Worm (Caenorhabditis elegans) whole organism, L2 larva: Measurements from ENCODE around the gene srd-5.

Experiments
- F13H6.1 ChIP-seq: sonication (generic microtip); optimal IDR thresholded peaks from 2 replicates; lab custom pipeline; 2016; ENCODE audit warnings: missing genetic modification characterization, missing compliant biosample characterization
- Y55F3AM.14 ChIP-seq: fragments of 200-800 bp; sonication (Bioruptor generic); optimal IDR thresholded peaks from 2 replicates; lab custom pipeline; 2018; ENCODE audit warnings: mild to moderate bottlenecking, missing genetic modification characterization, missing compliant biosample characterization
- ZK546.5 ChIP-seq: sonication (generic microtip); optimal IDR thresholded peaks from 2 replicates; lab custom pipeline; 2017; ENCODE audit warnings: missing biosample characterization, missing genetic modification characterization
- aly-2 ChIP-seq: fragments of 150-350 bp; optimal IDR thresholded peaks from 2 replicates; lab custom pipeline; 2014; ENCODE audit warnings: missing biosample characterization, missing genetic modification characterization
- ama-1 ChIP-seq: fragments of 150-350 bp; optimal IDR thresholded peaks from 2 replicates; lab custom pipeline; 2018; ENCODE audit warnings: inconsistent platforms
- blmp-1 ChIP-seq: sonication (generic microtip); optimal IDR thresholded peaks from 2 replicates; lab custom pipeline; 2017; ENCODE audit warnings: missing genetic modification characterization, mild to moderate bottlenecking, missing compliant biosample characterization, antibody characterized with exemption, moderate library complexity; ENCODE audit not compliant: insufficient read depth
- ceh-16 ChIP-seq: fragments of 150-350 bp; optimal IDR thresholded peaks from 2 replicates; lab custom pipeline; 2014; ENCODE audit warnings: missing biosample characterization, missing genetic modification characterization
- ceh-82 ChIP-seq: fragments of 150-350 bp; optimal IDR thresholded peaks from 2 replicates; lab custom pipeline; 2014; ENCODE audit warnings: missing biosample characterization, missing genetic modification characterization
- crh-2 ChIP-seq: sonication (generic microtip); optimal IDR thresholded peaks from 2 replicates; lab custom pipeline; 2017; ENCODE audit warnings: missing biosample characterization, missing genetic modification characterization
- egl-27 ChIP-seq: sonication (generic microtip); optimal IDR thresholded peaks from 3 replicates; lab custom pipeline; 2017; ENCODE audit warnings: missing biosample characterization, missing genetic modification reagents, missing genetic modification characterization
- elt-1 ChIP-seq: fragments of 150-350 bp; optimal IDR thresholded peaks from 2 replicates; lab custom pipeline; 2014; ENCODE audit warnings: missing biosample characterization, missing genetic modification characterization
- elt-3 ChIP-seq: sonication (generic microtip); optimal IDR thresholded peaks from 2 replicates; lab custom pipeline; 2017; ENCODE audit warnings: missing biosample characterization, missing genetic modification characterization
- fos-1 ChIP-seq: fragments of 150-350 bp; optimal IDR thresholded peaks from 2 replicates; lab custom pipeline; 2014; ENCODE audit warnings: missing biosample characterization, missing genetic modification characterization
- gmeb-1 ChIP-seq: fragments of 150-350 bp; optimal IDR thresholded peaks from 2 replicates; lab custom pipeline; 2014; ENCODE audit warnings: missing biosample characterization, missing genetic modification characterization
- lin-11 ChIP-seq: fragments of 150-350 bp; sonication (generic microtip); optimal IDR thresholded peaks from 2 replicates; lab custom pipeline; 2014; ENCODE audit warnings: missing biosample characterization, missing genetic modification characterization, inconsistent platforms, mixed read lengths
- lin-39 ChIP-seq: fragments of 150-350 bp; optimal IDR thresholded peaks from 2 replicates; lab custom pipeline; 2014; ENCODE audit warnings: missing biosample characterization, missing genetic modification reagents, missing genetic modification characterization
- lsy-2 ChIP-seq, 2 experiments: fragments of 150-350 bp in 1 of 2; sonication (generic microtip) in 1 of 2; optimal IDR thresholded peaks; 2 replicates each; lab custom pipeline; 2014 to 2017; ENCODE audit warnings: missing biosample characterization in 2 of 2, missing genetic modification characterization in 2 of 2
- mab-5 ChIP-seq: fragments of 150-350 bp; optimal IDR thresholded peaks from 2 replicates; lab custom pipeline; 2014; ENCODE audit warnings: missing biosample characterization, missing genetic modification characterization
- mbf-1 ChIP-seq: sonication (generic microtip); optimal IDR thresholded peaks from 2 replicates; lab custom pipeline; 2017; ENCODE audit warnings: missing biosample characterization, missing genetic modification characterization
- mdl-1 ChIP-seq, 2 experiments: fragments of 150-350 bp in 1 of 2; sonication (generic microtip) in 1 of 2; optimal IDR thresholded peaks; 2 replicates each; lab custom pipeline; 2017; ENCODE audit warnings: missing biosample characterization in 2 of 2, missing genetic modification characterization in 2 of 2
- nhr-10 ChIP-seq: sonication (generic microtip); optimal IDR thresholded peaks from 2 replicates; lab custom pipeline; 2017; ENCODE audit warnings: missing biosample characterization, missing genetic modification characterization
- nhr-11 ChIP-seq: fragments of 150-350 bp; optimal IDR thresholded peaks from 2 replicates; lab custom pipeline; 2014; ENCODE audit warnings: missing biosample characterization, missing genetic modification characterization
- nhr-12 ChIP-seq: fragments of 150-350 bp; optimal IDR thresholded peaks from 2 replicates; lab custom pipeline; 2014; ENCODE audit warnings: missing biosample characterization, missing genetic modification characterization
- nhr-129 ChIP-seq: fragments of 150-350 bp; optimal IDR thresholded peaks from 2 replicates; lab custom pipeline; 2014; ENCODE audit warnings: missing biosample characterization, missing genetic modification characterization
- nhr-23 ChIP-seq: fragments of 150-350 bp; optimal IDR thresholded peaks from 2 replicates; lab custom pipeline; 2014; ENCODE audit warnings: missing biosample characterization, missing genetic modification reagents, missing genetic modification characterization
- nhr-237 ChIP-seq: fragments of 150-350 bp; optimal IDR thresholded peaks from 2 replicates; lab custom pipeline; 2014; ENCODE audit warnings: missing biosample characterization, missing genetic modification characterization
- nhr-25 ChIP-seq: fragments of 150-350 bp; sonication (generic microtip); optimal IDR thresholded peaks from 3 replicates; lab custom pipeline; 2014; ENCODE audit warnings: missing biosample characterization, missing genetic modification characterization
- nhr-77 ChIP-seq: fragments of 150-350 bp; optimal IDR thresholded peaks from 2 replicates; lab custom pipeline; 2014; ENCODE audit warnings: missing biosample characterization, missing genetic modification characterization
- peb-1 ChIP-seq: fragments of 150-350 bp; optimal IDR thresholded peaks from 2 replicates; lab custom pipeline; 2014; ENCODE audit warnings: missing biosample characterization, missing genetic modification characterization
- sem-4 ChIP-seq: fragments of 150-350 bp; optimal IDR thresholded peaks from 2 replicates; lab custom pipeline; 2014; ENCODE audit warnings: missing biosample characterization, missing genetic modification reagents, missing genetic modification characterization
- skn-1 ChIP-seq: sonication (generic microtip); optimal IDR thresholded peaks from 2 replicates; lab custom pipeline; 2017; ENCODE audit warnings: missing biosample characterization, missing genetic modification characterization
- sma-3 ChIP-seq: sonication (generic microtip); optimal IDR thresholded peaks from 2 replicates; lab custom pipeline; 2016; ENCODE audit warnings: missing genetic modification reagents, missing genetic modification characterization, missing compliant biosample characterization
- sma-9 ChIP-seq, 2 experiments: fragments of 150-350 bp in 1 of 2; sonication (generic microtip) in 1 of 2; optimal IDR thresholded peaks; 2 replicates each; lab custom pipeline; 2014 to 2016; ENCODE audit warnings: missing genetic modification characterization in 2 of 2, mild to moderate bottlenecking in 1 of 2, missing biosample characterization in 1 of 2, missing compliant biosample characterization in 1 of 2, missing genetic modification reagents in 1 of 2, moderate library complexity in 1 of 2
- snpc-4 ChIP-seq: fragments of 150-350 bp; optimal IDR thresholded peaks from 2 replicates; lab custom pipeline; 2014; ENCODE audit warnings: missing biosample characterization, missing genetic modification characterization
- unc-39 ChIP-seq: fragments of 150-350 bp; optimal IDR thresholded peaks from 2 replicates; lab custom pipeline; 2014; ENCODE audit warnings: missing biosample characterization, missing genetic modification characterization
- unc-55 ChIP-seq: fragments of 150-350 bp; sonication (generic microtip); optimal IDR thresholded peaks from 3 replicates; lab custom pipeline; 2014; ENCODE audit warnings: missing biosample characterization, missing genetic modification reagents, missing genetic modification characterization
- unc-62 ChIP-seq: fragments of 150-350 bp; optimal IDR thresholded peaks from 2 replicates; lab custom pipeline; 2014; ENCODE audit warnings: missing biosample characterization, missing genetic modification reagents, missing genetic modification characterization
- zag-1 ChIP-seq: fragments of 150-350 bp; optimal IDR thresholded peaks from 2 replicates; lab custom pipeline; 2014; ENCODE audit warnings: missing biosample characterization, missing genetic modification characterization
- ztf-11 ChIP-seq: sonication (generic microtip); optimal IDR thresholded peaks from 2 replicates; lab custom pipeline; 2017; ENCODE audit warnings: missing biosample characterization, missing genetic modification characterization
- ztf-4 ChIP-seq: fragments of 150-350 bp; optimal IDR thresholded peaks from 2 replicates; lab custom pipeline; 2014; ENCODE audit warnings: missing biosample characterization, missing genetic modification characterization

The srd-5 gene

ce11 chrIV:5682547-5683234 is 8.4 kb upstream of the srd-5 start, which contains the start of the genes C55C3.7 and C55C3.6:
Gene C55C3.7 (minus strand): TSS chrIV:5682647.
Gene C55C3.6 (plus strand): TSS chrIV:5683184.
- TF ChIP-seq ztf-11 (tag; lab: Kevin White, UChicago) (no peak), blmp-1 (tag; lab: Kevin White, UChicago) (no peak), nhr-25 (tag; lab: Kevin White, UChicago) (no peak), nhr-10 (tag; lab: Kevin White, UChicago) (no peak), crh-2 (tag; lab: Kevin White, UChicago) (no peak), nhr-237 (tag; lab: Kevin White, UChicago) (no peak), elt-3 (no peak), nhr-77 (tag; lab: Kevin White, UChicago) (no peak), egl-27 (no peak), elt-1 (no peak)

ce11 chrIV:5678044-5678443 is 3.7 kb upstream of the srd-5 start, which contains the start of gene C55C3.4:
Gene C55C3.4 (minus strand): TSS chrIV:5678144.
- TF ChIP-seq blmp-1 (tag; lab: Kevin White, UChicago) (no peak), nhr-10 (tag; lab: Kevin White, UChicago) (no peak), gmeb-1 (no peak)

ce11 chrIV:5671325-5671724 is 3.0 kb downstream of the srd-5 start:
- TF ChIP-seq ceh-16 (no peak), gmeb-1 (no peak), snpc-4 (tag; lab: Kevin White, UChicago) (no peak), nhr-129 (no peak), blmp-1 (tag; lab: Kevin White, UChicago) (no peak), F13H6.1 (tag; lab: Kevin White, UChicago) (peak; percentile 62), mab-5 (tag; lab: Kevin White, UChicago) (no peak), aly-2 (tag; lab: Kevin White, UChicago) (no peak)

ce11 chrIV:5669459-5669858 is 4.9 kb downstream of the srd-5 start, which contains the start of gene T19E7.6:
Gene T19E7.6 (minus strand): TSS chrIV:5669503.
- TF ChIP-seq fos-1 (tag; lab: Kevin White, UChicago) (peak; percentile 33), nhr-237 (tag; lab: Kevin White, UChicago) (no peak), ama-1 (lab: Kevin White, UChicago) (no peak), unc-62 (GFP tag; lab: Kevin White, UChicago) (no peak)

- peak; percentile 15 for TF ChIP-seq F13H6.1 (tag; lab: Kevin White, UChicago)
- TF ChIP-seq ceh-16: no peak
- TF ChIP-seq crh-2 (tag; lab: Kevin White, UChicago): peak; percentile 10
- peak; percentile 21 for TF ChIP-seq nhr-129
- no peak for TF ChIP-seq mdl-1 (tag; optimal IDR thresholded peaks at IDR 0.05; lab: Kevin White, UChicago)
- TF ChIP-seq ztf-4: no peak
- TF ChIP-seq sma-3 (GFP tag; lab: Kevin White, UChicago): peak; percentile 7
- TF ChIP-seq ceh-82 (tag; lab: Kevin White, UChicago): no peak
- TF ChIP-seq aly-2 (tag; lab: Kevin White, UChicago): no peak
- TF ChIP-seq lin-11: no peak
- TF ChIP-seq sma-9 (GFP tag; optimal IDR thresholded peaks at IDR 0.05; lab: Kevin White, UChicago): peak; percentile 49
- no peak for TF ChIP-seq sma-9 (tag; optimal IDR thresholded peaks at IDR 0.05; lab: Kevin White, UChicago)
- TF ChIP-seq lin-39 (tag; lab: Kevin White, UChicago): no peak
- TF ChIP-seq ztf-11 (tag; lab: Kevin White, UChicago): no peak
- no peak for TF ChIP-seq elt-1
- TF ChIP-seq nhr-25 (tag; lab: Kevin White, UChicago): no peak
- no peak for TF ChIP-seq blmp-1 (tag; lab: Kevin White, UChicago)
- TF ChIP-seq skn-1 (tag; lab: Kevin White, UChicago): peak; percentile 88
- TF ChIP-seq nhr-12 (tag; lab: Kevin White, UChicago): no peak
- no peak for TF ChIP-seq nhr-23 (tag; lab: Kevin White, UChicago)
- TF ChIP-seq Y55F3AM.14 (GFP tag; lab: Kevin White, UChicago): no peak
- no peak for TF ChIP-seq nhr-10 (tag; lab: Kevin White, UChicago)
- peak in 1 of 2 experiments; percentile 44 for TF ChIP-seq lsy-2 (tag; optimal IDR thresholded peaks at IDR 0.05; lab: Kevin White, UChicago)
- peak; percentile 14 for TF ChIP-seq unc-55
- TF ChIP-seq zag-1 (tag; lab: Kevin White, UChicago): peak; percentile 3
- TF ChIP-seq unc-39 (tag; lab: Kevin White, UChicago): no peak
- TF ChIP-seq ZK546.5 (tag; lab: Kevin White, UChicago): no peak
- TF ChIP-seq ama-1 (lab: Kevin White, UChicago): no peak
- no peak for TF ChIP-seq mab-5 (tag; lab: Kevin White, UChicago)
- TF ChIP-seq peb-1: no peak
- TF ChIP-seq fos-1 (tag; lab: Kevin White, UChicago): peak; percentile 50
- TF ChIP-seq snpc-4 (tag; lab: Kevin White, UChicago): no peak
- no peak for TF ChIP-seq nhr-237 (tag; lab: Kevin White, UChicago)
- TF ChIP-seq unc-62 (GFP tag; lab: Kevin White, UChicago): no peak
- TF ChIP-seq sem-4 (tag; lab: Kevin White, UChicago): no peak
- TF ChIP-seq mbf-1 (tag; lab: Kevin White, UChicago): no peak
- no peak for TF ChIP-seq elt-3
- TF ChIP-seq egl-27: no peak
- TF ChIP-seq gmeb-1: no peak
- TF ChIP-seq nhr-11 (tag; lab: Kevin White, UChicago): no peak
Measured at ce11 chrIV:5667191-5667590, 7.1 kb downstream of the srd-5 start.
